Worm (Caenorhabditis elegans) whole organism, L3 larva: ENCODE data around the gene T14G8.4.

Experiments
- aly-2 ChIP-seq: fragments of 150-350 bp; optimal IDR thresholded peaks from 2 replicates; lab custom pipeline; 2014; ENCODE audit warnings: missing biosample characterization, missing genetic modification characterization
- ama-1 ChIP-seq: fragments of 150-350 bp; optimal IDR thresholded peaks from 2 replicates; lab custom pipeline; 2018
- elt-3 ChIP-seq, 3 experiments: fragments of 150-350 bp in 1 of 3; sonication (generic microtip) in 2 of 3; optimal IDR thresholded peaks; 2 replicates in 2 of 3; 4 replicates in 1 of 3; lab custom pipeline; 2014 to 2017; ENCODE audit warnings: missing biosample characterization in 3 of 3, missing genetic modification characterization in 3 of 3
- jun-1 ChIP-seq: fragments of 150-350 bp; optimal IDR thresholded peaks from 2 replicates; lab custom pipeline; 2014; ENCODE audit warnings: missing biosample characterization, missing genetic modification reagents, missing genetic modification characterization
- lin-15B ChIP-seq: fragments of 150-350 bp; optimal IDR thresholded peaks from 2 replicates; lab custom pipeline; 2014; ENCODE audit warnings: missing biosample characterization, missing genetic modification characterization
- mdl-1 ChIP-seq: fragments of 150-350 bp; optimal IDR thresholded peaks from 2 replicates; lab custom pipeline; 2014; ENCODE audit warnings: missing biosample characterization, missing genetic modification characterization
- nhr-28 ChIP-seq: fragments of 150-350 bp; optimal IDR thresholded peaks from 2 replicates; lab custom pipeline; 2014; ENCODE audit warnings: missing biosample characterization, missing genetic modification characterization
- nhr-43 ChIP-seq: sonication (generic microtip); optimal IDR thresholded peaks from 2 replicates; lab custom pipeline; 2016; ENCODE audit warnings: mild to moderate bottlenecking, missing genetic modification characterization, missing compliant biosample characterization; ENCODE audit not compliant: poor library complexity, severe bottlenecking
- skn-1 ChIP-seq: fragments of 150-350 bp; optimal IDR thresholded peaks from 2 replicates; lab custom pipeline; 2014; ENCODE audit warnings: missing biosample characterization, missing genetic modification characterization
- zag-1 ChIP-seq: fragments of 150-350 bp; optimal IDR thresholded peaks from 2 replicates; lab custom pipeline; 2014; ENCODE audit warnings: missing biosample characterization, missing genetic modification characterization

DNA sequence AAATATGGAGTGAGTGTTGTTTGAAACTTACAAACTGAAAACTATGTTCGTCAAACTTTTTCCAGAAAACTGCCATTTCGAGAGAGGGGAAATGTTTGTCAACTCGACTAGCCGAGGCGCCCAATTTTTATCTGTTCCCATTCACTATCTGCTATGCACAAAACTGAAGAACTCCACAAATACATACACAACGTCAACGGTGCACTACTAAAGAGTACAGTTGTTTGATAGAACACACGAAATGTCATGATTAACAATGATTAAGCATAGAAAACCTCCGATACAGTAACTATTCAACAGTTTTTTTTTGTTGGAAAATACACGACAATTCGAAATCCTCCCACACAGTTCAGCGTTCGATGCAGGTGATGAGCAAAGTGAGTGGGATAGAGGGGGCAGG is 44.2 kb downstream of the T14G8.4 start:
- TF ChIP-seq zag-1 (tag; lab: Kevin White, UChicago) (no peak), nhr-28 (no peak), jun-1 (tag; lab: Kevin White, UChicago) (no peak), lin-15B (tag; lab: Kevin White, UChicago) (no peak), ama-1 (lab: Kevin White, UChicago) (no peak), skn-1 (tag; lab: Kevin White, UChicago) (no peak), aly-2 (tag; lab: Kevin White, UChicago) (no peak), elt-3 (tag; optimal IDR thresholded peaks at IDR 0.05; lab: Kevin White, UChicago) (no peak), mdl-1 (tag; lab: Kevin White, UChicago) (no peak), nhr-43 (no peak)
